Fruit fly (Drosophila melanogaster) whole organism, embryonic: ENCODE data around the gene CG7164.

Experiments used
- Bgb ChIP-seq: fragments of 200-800 bp; sonication (Bioruptor generic); IDR thresholded peaks from 2 replicates; pipeline ENCODE4 v1.3.6; 2022; ENCODE audit warnings: missing biosample characterization, missing genetic modification characterization; ENCODE audit not compliant: partially characterized antibody
- CG10274 ChIP-seq: fragments of 200-800 bp; sonication (Bioruptor generic); optimal IDR thresholded peaks from 3 replicates; lab custom pipeline; 2017; ENCODE audit warnings: missing biosample characterization, mild to moderate bottlenecking, missing genetic modification characterization
- CG13894 ChIP-seq: fragments of 200-800 bp; sonication (Bioruptor generic); optimal IDR thresholded peaks from 3 replicates; lab custom pipeline; 2018; ENCODE audit warnings: missing biosample characterization, mild to moderate bottlenecking, missing genetic modification characterization, moderate library complexity
- CG17385 ChIP-seq: fragments of 200-800 bp; sonication (Bioruptor generic); optimal IDR thresholded peaks from 3 replicates; lab custom pipeline; 2018; ENCODE audit warnings: missing biosample characterization, mild to moderate bottlenecking, missing genetic modification characterization
- CG1832 ChIP-seq: fragments of 200-800 bp; sonication (Bioruptor generic); optimal IDR thresholded peaks from 2 replicates; lab custom pipeline; 2017; ENCODE audit warnings: missing biosample characterization, mild to moderate bottlenecking, missing genetic modification characterization, inconsistent platforms
- CG2202 ChIP-seq: fragments of 200-800 bp; sonication (Bioruptor generic); optimal IDR thresholded peaks from 2 replicates; lab custom pipeline; 2018; ENCODE audit warnings: missing biosample characterization, mild to moderate bottlenecking, missing genetic modification characterization
- CG31388 ChIP-seq: fragments of 200-800 bp; sonication (Bioruptor generic); optimal IDR thresholded peaks from 2 replicates; lab custom pipeline; 2016; ENCODE audit warnings: missing biosample characterization, missing genetic modification characterization
- CG32772 ChIP-seq: fragments of 200-800 bp; sonication (Bioruptor generic); IDR thresholded peaks from 2 replicates; pipeline ENCODE4 v1.3.6; 2022; ENCODE audit warnings: missing biosample characterization, missing genetic modification characterization
- CG33213 ChIP-seq: fragments of 200-800 bp; sonication (Bioruptor generic); optimal IDR thresholded peaks from 3 replicates; lab custom pipeline; 2016; ENCODE audit warnings: missing biosample characterization, missing genetic modification characterization
- CG34224 ChIP-seq: fragments of 200-800 bp; sonication (Bioruptor generic); IDR thresholded peaks from 3 replicates; pipeline ENCODE4 v1.3.6; 2022; ENCODE audit warnings: missing biosample characterization, missing genetic modification characterization; ENCODE audit not compliant: partially characterized antibody
- CG34376 ChIP-seq: fragments of 200-800 bp; sonication (Bioruptor generic); optimal IDR thresholded peaks from 2 replicates; lab custom pipeline; 2018; ENCODE audit warnings: missing biosample characterization, mild to moderate bottlenecking, missing genetic modification characterization
- CG4360 ChIP-seq: fragments of 200-800 bp; sonication (Bioruptor generic); IDR thresholded peaks from 2 replicates; pipeline ENCODE4 v1.3.6; 2022; ENCODE audit warnings: missing biosample characterization, missing genetic modification characterization
- CG4707 ChIP-seq: fragments of 200-800 bp; sonication (Bioruptor generic); optimal IDR thresholded peaks from 2 replicates; lab custom pipeline; 2018; ENCODE audit warnings: missing biosample characterization, mild to moderate bottlenecking, missing genetic modification characterization, moderate library complexity
- CG7987 ChIP-seq: fragments of 200-800 bp; sonication (Bioruptor generic); optimal IDR thresholded peaks from 2 replicates; lab custom pipeline; 2018; ENCODE audit warnings: missing biosample characterization, mild to moderate bottlenecking, missing genetic modification characterization, moderate library complexity
- CG8089 ChIP-seq: fragments of 200-800 bp; sonication (Bioruptor generic); optimal IDR thresholded peaks from 3 replicates; lab custom pipeline; 2016; ENCODE audit warnings: missing biosample characterization, missing genetic modification characterization
- CG8290 ChIP-seq, 3 experiments: fragments of 200-800 bp; sonication (Bioruptor generic); optimal IDR thresholded peaks; 2 replicates each; lab custom pipeline; 2016 to 2019; ENCODE audit warnings: missing biosample characterization in 3 of 3, missing genetic modification characterization in 3 of 3, mild to moderate bottlenecking in 2 of 3, moderate library complexity in 1 of 3
- CrebB ChIP-seq: fragments of 200-800 bp; sonication (Bioruptor generic); optimal IDR thresholded peaks from 3 replicates; lab custom pipeline; 2018; ENCODE audit warnings: missing biosample characterization, mild to moderate bottlenecking, missing genetic modification characterization
- D19A ChIP-seq: fragments of 200-800 bp; optimal IDR thresholded peaks from 3 replicates; lab custom pipeline; 2019; ENCODE audit warnings: missing biosample characterization, mild to moderate bottlenecking, missing genetic modification characterization, moderate library complexity
- Ets65A ChIP-seq: fragments of 200-800 bp; sonication (Bioruptor generic); peaks from one replicate; lab custom pipeline; 2016; ENCODE audit warnings: missing biosample characterization, missing genetic modification characterization
- Fer2 ChIP-seq: fragments of 200-800 bp; sonication (Bioruptor generic); optimal IDR thresholded peaks from 2 replicates; lab custom pipeline; 2018; ENCODE audit warnings: missing biosample characterization, mild to moderate bottlenecking, missing genetic modification characterization, moderate library complexity
- MTF-1 ChIP-seq: fragments of 200-800 bp; sonication (Bioruptor generic); optimal IDR thresholded peaks from 2 replicates; lab custom pipeline; 2018; ENCODE audit warnings: missing biosample characterization, mild to moderate bottlenecking, missing genetic modification characterization, borderline replicate concordance
- Med ChIP-seq: fragments of 200-800 bp; sonication (Bioruptor generic); peaks from one replicate; lab custom pipeline; 2016; ENCODE audit warnings: missing biosample characterization, missing genetic modification characterization, mild to moderate bottlenecking, inconsistent platforms, moderate library complexity
- NFAT ChIP-seq: fragments of 200-800 bp; sonication (Bioruptor generic); IDR thresholded peaks from 2 replicates; pipeline ENCODE4 v1.3.6; 2022; ENCODE audit warnings: missing biosample characterization, missing genetic modification characterization
- Opbp ChIP-seq: fragments of 200-800 bp; sonication (Bioruptor generic); IDR thresholded peaks from 3 replicates; pipeline ENCODE4 v1.3.6; 2022; ENCODE audit warnings: missing biosample characterization, missing genetic modification characterization; ENCODE audit not compliant: partially characterized antibody
- Scr ChIP-seq: fragments of 200-800 bp; sonication (Bioruptor generic); IDR thresholded peaks from 2 replicates; pipeline ENCODE4 v1.3.6; 2022; ENCODE audit warnings: missing biosample characterization, missing genetic modification characterization; ENCODE audit not compliant: partially characterized antibody
- amos ChIP-seq: fragments of 200-800 bp; sonication (Bioruptor generic); IDR thresholded peaks from 2 replicates; pipeline ENCODE4 v1.3.6; 2022; ENCODE audit warnings: missing biosample characterization, missing genetic modification characterization; ENCODE audit not compliant: partially characterized antibody
- ara ChIP-seq: fragments of 200-800 bp; sonication (Bioruptor generic); IDR thresholded peaks from 2 replicates; pipeline ENCODE4 v1.3.6; 2022; ENCODE audit warnings: missing biosample characterization, missing genetic modification characterization
- ase ChIP-seq: fragments of 200-800 bp; sonication (Bioruptor generic); IDR thresholded peaks from 3 replicates; pipeline ENCODE4 v1.3.6; 2022; ENCODE audit warnings: missing biosample characterization, missing genetic modification characterization
- bbx ChIP-seq: fragments of 200-800 bp; sonication (Bioruptor generic); IDR thresholded peaks from 2 replicates; pipeline ENCODE4 v1.3.6; 2022; ENCODE audit warnings: missing biosample characterization, missing genetic modification characterization; ENCODE audit not compliant: partially characterized antibody
- bowl ChIP-seq: fragments of 200-800 bp; sonication (Bioruptor generic); IDR thresholded peaks from 2 replicates; pipeline ENCODE4 v1.3.6; 2022; ENCODE audit warnings: missing biosample characterization, missing genetic modification characterization
- cad ChIP-seq: fragments of >200 bp; optimal IDR thresholded peaks from 2 replicates; lab custom pipeline; 2017; ENCODE audit warnings: missing biosample characterization, missing genetic modification characterization
- chm ChIP-seq: fragments of 200-800 bp; sonication (Bioruptor generic); IDR thresholded peaks from 2 replicates; pipeline ENCODE4 v1.3.6; 2022; ENCODE audit warnings: missing biosample characterization, missing genetic modification characterization
- chn ChIP-seq: fragments of 200-800 bp; sonication (Bioruptor generic); optimal IDR thresholded peaks from 2 replicates; lab custom pipeline; 2016; ENCODE audit warnings: missing biosample characterization, missing genetic modification characterization
- ci ChIP-seq: fragments of 200-800 bp; sonication (Bioruptor generic); IDR thresholded peaks from 3 replicates; pipeline ENCODE4 v1.3.6; 2022; ENCODE audit warnings: missing biosample characterization, missing genetic modification characterization
- dimm ChIP-seq: fragments of 200-800 bp; sonication (Bioruptor generic); IDR thresholded peaks from 2 replicates; pipeline ENCODE4 v1.3.6; 2022; ENCODE audit warnings: missing biosample characterization, missing genetic modification characterization
- disco-r ChIP-seq: fragments of 200-800 bp; sonication (Bioruptor generic); optimal IDR thresholded peaks from 2 replicates; lab custom pipeline; 2016; ENCODE audit warnings: missing biosample characterization, missing genetic modification characterization
- dm ChIP-seq: fragments of 200-800 bp; sonication (Bioruptor generic); optimal IDR thresholded peaks from 3 replicates; lab custom pipeline; 2016; ENCODE audit warnings: missing biosample characterization, missing genetic modification characterization
- ewg ChIP-seq: fragments of 200-800 bp; sonication (Bioruptor generic); optimal IDR thresholded peaks from 3 replicates; lab custom pipeline; 2017; ENCODE audit warnings: mild to moderate bottlenecking, missing biosample characterization, missing genetic modification reagents, missing genetic modification characterization
- fd64A ChIP-seq: fragments of 200-800 bp; sonication (Bioruptor generic); optimal IDR thresholded peaks from 3 replicates; lab custom pipeline; 2018; ENCODE audit warnings: missing biosample characterization, mild to moderate bottlenecking, missing genetic modification characterization
- fd96Cb ChIP-seq: fragments of 200-800 bp; sonication (Bioruptor generic); optimal IDR thresholded peaks from 2 replicates; lab custom pipeline; 2018; ENCODE audit warnings: missing biosample characterization, mild to moderate bottlenecking, missing genetic modification characterization, moderate library complexity
- gt ChIP-seq: fragments of 200-800 bp; sonication (Bioruptor generic); IDR thresholded peaks from 2 replicates; pipeline ENCODE4 v1.3.6; 2022; ENCODE audit warnings: missing biosample characterization, missing genetic modification characterization
- her ChIP-seq: fragments of 200-800 bp; sonication (Bioruptor generic); optimal IDR thresholded peaks from 2 replicates; lab custom pipeline; 2016; ENCODE audit warnings: missing biosample characterization, missing genetic modification characterization
- nau ChIP-seq: fragments of 200-800 bp; sonication (Bioruptor generic); optimal IDR thresholded peaks from 3 replicates; lab custom pipeline; 2017; ENCODE audit warnings: missing biosample characterization, mild to moderate bottlenecking, missing genetic modification characterization, missing genetic modification reagents
- oc ChIP-seq: fragments of 200-800 bp; sonication (Bioruptor generic); optimal IDR thresholded peaks from 2 replicates; lab custom pipeline; 2018; ENCODE audit warnings: missing biosample characterization, mild to moderate bottlenecking, missing genetic modification characterization, moderate library complexity
- tna ChIP-seq: fragments of 200-800 bp; sonication (Bioruptor generic); IDR thresholded peaks from 2 replicates; pipeline ENCODE4 v1.3.6; 2022; ENCODE audit warnings: missing biosample characterization, missing genetic modification characterization; ENCODE audit not compliant: partially characterized antibody
- trem ChIP-seq: fragments of 200-800 bp; optimal IDR thresholded peaks from 3 replicates; lab custom pipeline; 2019; ENCODE audit warnings: missing biosample characterization, mild to moderate bottlenecking, missing genetic modification characterization, moderate library complexity
- unpg ChIP-seq: fragments of 200-800 bp; sonication (Bioruptor generic); optimal IDR thresholded peaks from 3 replicates; lab custom pipeline; 2018; ENCODE audit warnings: missing biosample characterization, mild to moderate bottlenecking, missing genetic modification characterization, moderate library complexity
- wor ChIP-seq: fragments of 200-800 bp; sonication (Bioruptor generic); IDR thresholded peaks from 2 replicates; pipeline ENCODE4 v1.3.6; 2022; ENCODE audit warnings: missing biosample characterization, missing genetic modification characterization

CG7164 gene

DNA sequence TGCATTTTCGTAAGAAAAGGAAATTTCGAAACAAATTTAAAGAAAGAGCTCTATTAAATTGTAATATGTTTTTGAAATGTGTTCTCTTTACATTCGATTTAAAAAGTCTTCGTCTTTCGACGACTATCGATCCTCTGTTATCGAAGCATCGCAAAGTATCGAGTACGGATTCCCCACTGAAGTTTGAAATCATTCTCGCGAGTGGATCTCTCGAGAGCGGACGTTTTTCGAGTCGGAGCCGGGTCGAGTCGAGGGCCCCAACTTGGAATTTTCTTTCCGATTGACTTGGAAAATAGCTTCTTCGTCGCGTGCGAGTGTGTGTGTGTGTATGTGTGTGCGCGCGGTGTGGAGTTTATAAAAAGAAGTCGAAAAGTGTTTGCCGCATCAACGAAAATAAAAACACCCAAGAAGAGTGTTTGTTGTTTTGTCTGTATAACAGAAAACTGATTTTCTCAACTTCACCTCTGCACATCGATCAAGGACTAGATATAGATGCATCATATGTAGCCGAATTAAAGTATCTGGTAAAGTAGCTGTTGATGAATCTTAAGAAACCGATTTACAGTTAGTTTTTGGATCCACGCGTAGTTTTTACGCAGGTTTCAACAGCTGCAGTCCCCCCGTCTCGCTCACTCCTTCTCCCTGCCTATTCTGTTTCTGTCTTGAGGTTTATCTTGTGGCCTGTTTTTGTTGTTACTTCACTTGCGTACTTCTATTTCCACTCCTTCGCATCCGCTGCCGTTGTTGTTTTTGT lies 30.2 kb downstream of the CG7164 start, which contains the start of gene LanB1 (continued):
- TF ChIP-seq fd64A: no peak
- TF ChIP-seq NFAT (GFP tag; lab: Robert Waterston, UW): peak; percentile 59
- TF ChIP-seq dimm (GFP tag; lab: Robert Waterston, UW): no peak
- no peak for TF ChIP-seq ewg (GFP tag; lab: Kevin White, UChicago)
- peak; percentile 45 for TF ChIP-seq MTF-1
- no peak for TF ChIP-seq CG10274 (GFP tag; lab: Kevin White, UChicago)
- TF ChIP-seq Med (GFP tag; lab: Kevin White, UChicago): peak; percentile 75
- TF ChIP-seq Scr (GFP tag; lab: Robert Waterston, UW): peak; percentile 32; the same call in 1 of the 2 replicates
- peak; percentile 55 for TF ChIP-seq CG1832 (GFP tag; lab: Kevin White, UChicago)
- TF ChIP-seq CG32772 (GFP tag; lab: Robert Waterston, UW): no peak
- 0 out of 2 replicates have a peak, but pooled peaks have one; percentile 14 for TF ChIP-seq bowl
- peak; percentile 62 for TF ChIP-seq Opbp
- peak; percentile 27 for TF ChIP-seq CrebB
- peak; percentile 97 for TF ChIP-seq CG4360 (GFP tag; lab: Robert Waterston, UW)
- peak; percentile 55; the same call in 1 of the 2 replicates for TF ChIP-seq tna (GFP tag; lab: Robert Waterston, UW)
- TF ChIP-seq gt (GFP tag; lab: Robert Waterston, UW): no peak
- no peak for TF ChIP-seq CG33213 (GFP tag; lab: Kevin White, UChicago)
- TF ChIP-seq Bgb: peak; percentile 58; the same call in 1 of the 2 replicates
- no peak for TF ChIP-seq Fer2
- TF ChIP-seq bbx (GFP tag; lab: Robert Waterston, UW): peak; percentile 76
- peak; percentile 8 for TF ChIP-seq nau (GFP tag; lab: Kevin White, UChicago)
- no peak for TF ChIP-seq chn (GFP tag; lab: Kevin White, UChicago)
- TF ChIP-seq CG31388: no peak
- no peak for TF ChIP-seq CG8290 (GFP tag; optimal IDR thresholded peaks at IDR 0.05; lab: Kevin White, UChicago)
- peak in 1 of 2 experiments; percentile 57 for TF ChIP-seq CG8290 (tag; optimal IDR thresholded peaks at IDR 0.05; lab: Kevin White, UChicago)
- TF ChIP-seq CG2202 (tag; lab: Kevin White, UChicago): no peak
- peak; percentile 70; the same call in 1 of the 2 replicates for TF ChIP-seq chm (GFP tag; lab: Robert Waterston, UW)
- peak; percentile 74; the same call in 2 of the 3 replicates for TF ChIP-seq ci (GFP tag; lab: Robert Waterston, UW)
- peak; percentile 39 for TF ChIP-seq trem
- TF ChIP-seq oc (tag; lab: Kevin White, UChicago): peak; percentile 52
- TF ChIP-seq ase: no peak
- peak; percentile 52 for TF ChIP-seq CG13894 (tag; lab: Kevin White, UChicago)
- no peak for TF ChIP-seq disco-r (GFP tag; lab: Kevin White, UChicago)
- peak; percentile 63; the same call in 1 of the 2 replicates for TF ChIP-seq amos (GFP tag; lab: Robert Waterston, UW)
- TF ChIP-seq D19A (tag; lab: Kevin White, UChicago): peak; percentile 11
- no peak for TF ChIP-seq fd96Cb (tag; lab: Kevin White, UChicago)
- TF ChIP-seq wor (GFP tag; lab: Robert Waterston, UW): no peak
- TF ChIP-seq unpg (GFP tag; lab: Kevin White, UChicago): no peak
- TF ChIP-seq dm: no peak
- no peak for TF ChIP-seq CG8089 (GFP tag; lab: Kevin White, UChicago)
- peak; percentile 47 for TF ChIP-seq CG34224
- peak; percentile 34 for TF ChIP-seq CG17385 (GFP tag; lab: Kevin White, UChicago)
- peak; percentile 29; the same call in 1 of the 2 replicates for TF ChIP-seq ara (GFP tag; lab: Robert Waterston, UW)
- TF ChIP-seq her (GFP tag; lab: Kevin White, UChicago): peak; percentile 61
- TF ChIP-seq CG4707: peak; percentile 1
- TF ChIP-seq cad (GFP tag; lab: Kevin White, UChicago): no peak
- TF ChIP-seq CG7987 (GFP tag; lab: Kevin White, UChicago): peak; percentile 36
- TF ChIP-seq CG34376: no peak
- TF ChIP-seq Ets65A (GFP tag; lab: Kevin White, UChicago): no peak
